Fruit fly (Drosophila melanogaster) whole organism, embryonic: Measurements from ENCODE around the gene dbe.

Experiments
- Adf1 ChIP-seq: fragments of 200-800 bp; sonication (Bioruptor generic); IDR thresholded peaks from 2 replicates; pipeline ENCODE4 v1.3.6; 2022; ENCODE audit warnings: missing biosample characterization, missing genetic modification characterization
- BEAF-32 ChIP-seq: fragments of 200-800 bp; sonication (Bioruptor generic); optimal IDR thresholded peaks from 3 replicates; lab custom pipeline; 2017; ENCODE audit warnings: missing biosample characterization, missing genetic modification characterization, mild to moderate bottlenecking, moderate library complexity, missing genetic modification reagents
- CG10979 ChIP-seq: fragments of 200-800 bp; sonication (Bioruptor generic); optimal IDR thresholded peaks from 2 replicates; lab custom pipeline; 2018; ENCODE audit warnings: missing biosample characterization, mild to moderate bottlenecking, missing genetic modification characterization, moderate library complexity
- CG1233 ChIP-seq: fragments of 200-800 bp; sonication (Bioruptor generic); optimal IDR thresholded peaks from 4 replicates; lab custom pipeline; 2018; ENCODE audit warnings: missing biosample characterization, mild to moderate bottlenecking, missing genetic modification characterization
- CG15269 ChIP-seq: fragments of 200-800 bp; sonication (Bioruptor generic); optimal IDR thresholded peaks from 2 replicates; lab custom pipeline; 2018; ENCODE audit warnings: missing biosample characterization, mild to moderate bottlenecking, missing genetic modification characterization, moderate library complexity
- CG17802 ChIP-seq: fragments of 200-800 bp; sonication (Bioruptor generic); optimal IDR thresholded peaks from 2 replicates; lab custom pipeline; 2018; ENCODE audit warnings: missing biosample characterization, mild to moderate bottlenecking, missing genetic modification characterization, moderate library complexity
- CG18599 ChIP-seq: fragments of 200-800 bp; sonication (Bioruptor generic); optimal IDR thresholded peaks from 3 replicates; lab custom pipeline; 2017; ENCODE audit warnings: missing biosample characterization, missing genetic modification characterization, mild to moderate bottlenecking, moderate library complexity, missing genetic modification reagents
- CG2875 ChIP-seq: fragments of 200-800 bp; sonication (Bioruptor generic); optimal IDR thresholded peaks from 2 replicates; lab custom pipeline; 2017; ENCODE audit warnings: missing biosample characterization, mild to moderate bottlenecking, missing genetic modification characterization, missing genetic modification reagents
- CG2889 ChIP-seq: fragments of 200-800 bp; sonication (Bioruptor generic); IDR thresholded peaks from 3 replicates; pipeline ENCODE4 v1.3.6; 2022; ENCODE audit warnings: missing biosample characterization, missing genetic modification characterization
- CG3726 ChIP-seq: fragments of 200-800 bp; sonication (Bioruptor generic); IDR thresholded peaks from 3 replicates; pipeline ENCODE4, ENCODE4 v1.3.6; 2022; ENCODE audit warnings: missing biosample characterization, missing genetic modification characterization
- CG6765 ChIP-seq: fragments of 200-800 bp; sonication (Bioruptor generic); optimal IDR thresholded peaks from 3 replicates; lab custom pipeline; 2017; ENCODE audit warnings: missing biosample characterization, mild to moderate bottlenecking, missing genetic modification characterization
- CG6854 ChIP-seq: fragments of 200-800 bp; sonication (Bioruptor generic); optimal IDR thresholded peaks from 3 replicates; lab custom pipeline; 2017; ENCODE audit warnings: missing biosample characterization, mild to moderate bottlenecking, missing genetic modification characterization
- CG7556 ChIP-seq: fragments of 200-800 bp; sonication (Bioruptor generic); optimal IDR thresholded peaks from 2 replicates; lab custom pipeline; 2017; ENCODE audit warnings: missing biosample characterization, mild to moderate bottlenecking, missing genetic modification characterization
- CG8290 ChIP-seq, 3 experiments: fragments of 200-800 bp; sonication (Bioruptor generic); optimal IDR thresholded peaks; 2 replicates each; lab custom pipeline; 2016 to 2019; ENCODE audit warnings: missing biosample characterization in 3 of 3, missing genetic modification characterization in 3 of 3, mild to moderate bottlenecking in 2 of 3, moderate library complexity in 1 of 3
- CTCF ChIP-seq: fragments of 200-800 bp; sonication (Bioruptor generic); optimal IDR thresholded peaks from 2 replicates; lab custom pipeline; 2017; ENCODE audit warnings: missing biosample characterization, mild to moderate bottlenecking, missing genetic modification characterization, moderate library complexity
- D ChIP-seq, 2 experiments: fragments of 200-800 bp in 1 of 2; fragments of >200 bp in 1 of 2; sonication (Bioruptor generic) in 1 of 2; optimal IDR thresholded peaks; 2 replicates in 1 of 2; 3 replicates in 1 of 2; lab custom pipeline; 2017; ENCODE audit warnings: mild to moderate bottlenecking in 1 of 2, missing biosample characterization in 1 of 2, missing genetic modification characterization in 1 of 2, missing genetic modification reagents in 1 of 2
- Dip3 ChIP-seq: fragments of 200-800 bp; sonication (Bioruptor generic); optimal IDR thresholded peaks from 3 replicates; lab custom pipeline; 2016; ENCODE audit warnings: missing biosample characterization, missing genetic modification characterization
- Dp ChIP-seq: fragments of 200-800 bp; sonication (Bioruptor generic); optimal IDR thresholded peaks from 2 replicates; lab custom pipeline; 2018; ENCODE audit warnings: missing biosample characterization, mild to moderate bottlenecking, missing genetic modification characterization, moderate library complexity
- Dref ChIP-seq: fragments of 200-800 bp; sonication (Bioruptor generic); IDR thresholded peaks from 2 replicates; pipeline ENCODE4 v1.3.6; 2022; ENCODE audit warnings: missing biosample characterization, missing genetic modification characterization
- E2f2 ChIP-seq: fragments of 200-800 bp; sonication (Bioruptor generic); IDR thresholded peaks from 2 replicates; pipeline ENCODE4 v1.3.6; 2022; ENCODE audit warnings: missing biosample characterization, missing genetic modification characterization
- Eip74EF ChIP-seq, 2 experiments: fragments of 200-800 bp in 1 of 2; fragments of >200 bp in 1 of 2; sonication (Bioruptor generic) in 1 of 2; optimal IDR thresholded peaks; 2 replicates each; lab custom pipeline; 2017 to 2019; ENCODE audit warnings: missing biosample characterization in 2 of 2, missing genetic modification characterization in 2 of 2, mild to moderate bottlenecking in 1 of 2, moderate library complexity in 1 of 2
- Ets97D ChIP-seq: fragments of 200-800 bp; sonication (Bioruptor generic); optimal IDR thresholded peaks from 3 replicates; lab custom pipeline; 2016; ENCODE audit warnings: missing biosample characterization, missing genetic modification characterization
- Fer3 ChIP-seq: fragments of 200-800 bp; sonication (Bioruptor generic); optimal IDR thresholded peaks from 2 replicates; lab custom pipeline; 2018; ENCODE audit warnings: missing biosample characterization, mild to moderate bottlenecking, missing genetic modification characterization, moderate library complexity
- HmgZ ChIP-seq: fragments of 200-800 bp; sonication (Bioruptor generic); optimal IDR thresholded peaks from 2 replicates; lab custom pipeline; 2018; ENCODE audit warnings: missing biosample characterization, mild to moderate bottlenecking, missing genetic modification characterization
- Myb ChIP-seq: fragments of 200-800 bp; sonication (Bioruptor generic); optimal IDR thresholded peaks from 2 replicates; lab custom pipeline; 2016; ENCODE audit warnings: missing biosample characterization, missing genetic modification characterization
- Ravus ChIP-seq: fragments of 200-800 bp; sonication (Bioruptor generic); IDR thresholded peaks from 2 replicates; pipeline ENCODE4 v1.3.6; 2022; ENCODE audit warnings: missing biosample characterization, missing genetic modification characterization
- Sry-β ChIP-seq: fragments of 200-800 bp; sonication (Bioruptor generic); optimal IDR thresholded peaks from 2 replicates; lab custom pipeline; 2018; ENCODE audit warnings: missing biosample characterization, mild to moderate bottlenecking, missing genetic modification characterization, moderate library complexity
- Stat92E ChIP-seq, 3 experiments: fragments of >200 bp in 2 of 3; fragments of 200-800 bp in 1 of 3; sonication (Bioruptor generic) in 1 of 3; optimal IDR thresholded peaks; 2 replicates each; lab custom pipeline; 2017 to 2019; ENCODE audit warnings: missing biosample characterization in 3 of 3, missing genetic modification characterization in 3 of 3, mild to moderate bottlenecking in 1 of 3, moderate library complexity in 1 of 3
- TFAM ChIP-seq: fragments of 200-800 bp; sonication (Bioruptor generic); optimal IDR thresholded peaks from 2 replicates; lab custom pipeline; 2017; ENCODE audit warnings: missing biosample characterization, missing genetic modification characterization, inconsistent platforms
- bigmax ChIP-seq: fragments of 200-800 bp; sonication (Bioruptor generic); optimal IDR thresholded peaks from 2 replicates; lab custom pipeline; 2018; ENCODE audit warnings: missing biosample characterization, mild to moderate bottlenecking, missing genetic modification characterization
- bsh ChIP-seq, 2 experiments: fragments of 200-800 bp; sonication (Bioruptor generic); optimal IDR thresholded peaks; 2 replicates each; lab custom pipeline; 2017 to 2018; ENCODE audit warnings: mild to moderate bottlenecking in 2 of 2, missing biosample characterization in 2 of 2, missing genetic modification characterization in 2 of 2, moderate library complexity in 1 of 2
- cwo ChIP-seq: fragments of 200-800 bp; sonication (Bioruptor generic); optimal IDR thresholded peaks from 3 replicates; lab custom pipeline; 2017; ENCODE audit warnings: missing biosample characterization, missing genetic modification characterization, mild to moderate bottlenecking, moderate library complexity, missing genetic modification reagents
- dan ChIP-seq: fragments of 200-800 bp; sonication (Bioruptor generic); IDR thresholded peaks from 2 replicates; pipeline ENCODE4 v1.3.6; 2022; ENCODE audit warnings: missing biosample characterization, missing genetic modification characterization
- dmrt11E ChIP-seq: fragments of 200-800 bp; sonication (Bioruptor generic); optimal IDR thresholded peaks from 3 replicates; lab custom pipeline; 2018; ENCODE audit warnings: missing biosample characterization, mild to moderate bottlenecking, missing genetic modification characterization, moderate library complexity
- esg ChIP-seq: fragments of 200-800 bp; sonication (Bioruptor generic); conservative IDR thresholded peaks from 2 replicates; pipeline ENCODE4 v1.3.6; 2022; ENCODE audit warnings: missing biosample characterization, missing genetic modification characterization
- gcm2 ChIP-seq: fragments of 200-800 bp; sonication (Bioruptor generic); optimal IDR thresholded peaks from 2 replicates; lab custom pipeline; 2016; ENCODE audit warnings: missing biosample characterization, missing genetic modification characterization
- hbn ChIP-seq: fragments of 200-800 bp; sonication (Bioruptor generic); IDR thresholded peaks from 2 replicates; pipeline ENCODE4 v1.3.6; 2022; ENCODE audit warnings: missing biosample characterization, missing genetic modification characterization; ENCODE audit not compliant: partially characterized antibody
- insv ChIP-seq, 2 experiments: fragments of 200-800 bp; sonication (Bioruptor generic); optimal IDR thresholded peaks; 3 replicates each; lab custom pipeline; 2016 to 2018; ENCODE audit warnings: missing biosample characterization in 2 of 2, missing genetic modification characterization in 2 of 2
- kah ChIP-seq: fragments of 200-800 bp; sonication (Bioruptor generic); optimal IDR thresholded peaks from 2 replicates; lab custom pipeline; 2018; ENCODE audit warnings: missing biosample characterization, mild to moderate bottlenecking, missing genetic modification characterization
- kay ChIP-seq: fragments of 200-800 bp; sonication (Bioruptor generic); optimal IDR thresholded peaks from 2 replicates; lab custom pipeline; 2016; ENCODE audit warnings: missing biosample characterization, missing genetic modification characterization
- lov ChIP-seq, 2 experiments: fragments of 200-800 bp in 1 of 2; fragments of >200 bp in 1 of 2; sonication (Bioruptor generic) in 1 of 2; IDR thresholded peaks in 1 of 2; optimal IDR thresholded peaks in 1 of 2; 2 replicates in 1 of 2; 3 replicates in 1 of 2; pipeline versions ENCODE4 v1.3.6 to Lab custom; 2017 to 2022; ENCODE audit warnings: missing biosample characterization in 1 of 2, missing genetic modification characterization in 1 of 2
- mirr ChIP-seq: fragments of 200-800 bp; sonication (Bioruptor generic); optimal IDR thresholded peaks from 3 replicates; lab custom pipeline; 2018; ENCODE audit warnings: missing biosample characterization, mild to moderate bottlenecking, missing genetic modification characterization
- oc ChIP-seq: fragments of 200-800 bp; sonication (Bioruptor generic); optimal IDR thresholded peaks from 2 replicates; lab custom pipeline; 2018; ENCODE audit warnings: missing biosample characterization, mild to moderate bottlenecking, missing genetic modification characterization, moderate library complexity
- sd ChIP-seq: fragments of 200-800 bp; sonication (Bioruptor generic); optimal IDR thresholded peaks from 3 replicates; lab custom pipeline; 2018; ENCODE audit warnings: missing biosample characterization, mild to moderate bottlenecking, missing genetic modification characterization, moderate library complexity
- sisA ChIP-seq: fragments of 200-800 bp; sonication (Bioruptor generic); IDR thresholded peaks from 2 replicates; pipeline ENCODE4 v1.3.6; 2022; ENCODE audit warnings: missing biosample characterization, missing genetic modification characterization
- so ChIP-seq: fragments of 200-800 bp; sonication (Bioruptor generic); IDR thresholded peaks from 3 replicates; pipeline ENCODE4 v1.3.6; 2022; ENCODE audit warnings: missing biosample characterization, missing genetic modification characterization
- sqz ChIP-seq: fragments of 200-800 bp; sonication (Bioruptor generic); optimal IDR thresholded peaks from 3 replicates; lab custom pipeline; 2018; ENCODE audit warnings: missing biosample characterization, mild to moderate bottlenecking, missing genetic modification characterization
- tgo ChIP-seq: fragments of 200-800 bp; sonication (Bioruptor generic); IDR thresholded peaks from 3 replicates; pipeline ENCODE4 v1.3.6; 2022; ENCODE audit warnings: missing biosample characterization, missing genetic modification characterization
- zfh2 ChIP-seq: fragments of 200-800 bp; sonication (Bioruptor generic); optimal IDR thresholded peaks from 2 replicates; lab custom pipeline; 2016; ENCODE audit warnings: missing biosample characterization, missing genetic modification characterization

The dbe gene

dm6 chr2L:889799-890198 is 20.1 kb upstream of the dbe start (continued):
- TF ChIP-seq Fer3 (tag; lab: Kevin White, UChicago), result no peak
- TF ChIP-seq CG2875, result no peak
- 0 out of 3 replicates have a peak, but pooled peaks have one; percentile 35 for TF ChIP-seq CG3726 (GFP tag; lab: Robert Waterston, UW)
- TF ChIP-seq CG17802, result no peak
- no peak for TF ChIP-seq CG6854 (GFP tag; lab: Kevin White, UChicago)
- no peak for TF ChIP-seq dan (GFP tag; lab: Robert Waterston, UW)
- TF ChIP-seq insv (GFP tag; optimal IDR thresholded peaks at IDR 0.05; lab: Kevin White, UChicago), result no peak
- no peak for TF ChIP-seq Ravus
- no peak for TF ChIP-seq cwo (GFP tag; lab: Kevin White, UChicago)
- no peak for TF ChIP-seq Ets97D
- TF ChIP-seq oc (tag; lab: Kevin White, UChicago), result no peak
- no peak for TF ChIP-seq Adf1
- TF ChIP-seq dmrt11E (tag; lab: Kevin White, UChicago), result no peak
- TF ChIP-seq sisA (GFP tag; lab: Robert Waterston, UW), result peak; percentile 57
- TF ChIP-seq Sry-β (GFP tag; lab: Kevin White, UChicago), result no peak
- no peak for TF ChIP-seq D (optimal IDR thresholded peaks at IDR 0.05; lab: Kevin White, UChicago)
- TF ChIP-seq D (GFP tag; optimal IDR thresholded peaks at IDR 0.05; lab: Kevin White, UChicago), result no peak
- TF ChIP-seq Myb (GFP tag; lab: Kevin White, UChicago), result no peak
- TF ChIP-seq mirr (GFP tag; lab: Kevin White, UChicago), result no peak
- TF ChIP-seq bsh (GFP tag; optimal IDR thresholded peaks at IDR 0.05; lab: Kevin White, UChicago), result no peak
- TF ChIP-seq CG6765 (GFP tag; lab: Kevin White, UChicago), result no peak
- no peak for TF ChIP-seq CG8290 (GFP tag; optimal IDR thresholded peaks at IDR 0.05; lab: Kevin White, UChicago)
- TF ChIP-seq CG8290 (tag; optimal IDR thresholded peaks at IDR 0.05; lab: Kevin White, UChicago), result peak in 1 of 2 experiments; percentile 33
- TF ChIP-seq Dref (GFP tag; lab: Robert Waterston, UW), result no peak
- no peak for TF ChIP-seq TFAM (GFP tag; lab: Kevin White, UChicago)
- TF ChIP-seq kah (GFP tag; lab: Kevin White, UChicago), result no peak
- no peak for TF ChIP-seq CG10979
- no peak for TF ChIP-seq lov (optimal IDR thresholded peaks at IDR 0.05; lab: Kevin White, UChicago)
- TF ChIP-seq lov (GFP tag; IDR thresholded peaks at IDR 0.05; lab: Robert Waterston, UW), result no peak
- TF ChIP-seq CG15269, result peak; percentile 54
- no peak for TF ChIP-seq Stat92E (GFP tag; optimal IDR thresholded peaks at IDR 0.05; lab: Kevin White, UChicago)
- TF ChIP-seq E2f2 (GFP tag; lab: Robert Waterston, UW), result peak; percentile 35; the same call in 1 of the 2 replicates
- TF ChIP-seq so, result no peak
- peak; percentile 40 for TF ChIP-seq CG18599 (GFP tag; lab: Kevin White, UChicago)
- TF ChIP-seq hbn, result no peak
- peak; percentile 60; the same call in 1 of the 2 replicates for TF ChIP-seq esg
- TF ChIP-seq CG2889, result peak; percentile 40; the same call in 1 of the 3 replicates
- peak; percentile 19 for TF ChIP-seq sd (tag; lab: Kevin White, UChicago)
- TF ChIP-seq tgo (GFP tag; lab: Robert Waterston, UW), result peak; percentile 43; the same call in 2 of the 3 replicates
- no peak for TF ChIP-seq BEAF-32 (GFP tag; lab: Kevin White, UChicago)
- TF ChIP-seq zfh2 (GFP tag; lab: Kevin White, UChicago), result no peak
- no peak for TF ChIP-seq sqz (GFP tag; lab: Kevin White, UChicago)
- TF ChIP-seq Dip3 (GFP tag; lab: Kevin White, UChicago), result no peak
- TF ChIP-seq bigmax, result no peak
- no peak for TF ChIP-seq Dp (GFP tag; lab: Kevin White, UChicago)
- no peak for TF ChIP-seq gcm2 (GFP tag; lab: Kevin White, UChicago)
- TF ChIP-seq HmgZ (tag; lab: Kevin White, UChicago), result no peak
- no peak for TF ChIP-seq kay (GFP tag; lab: Kevin White, UChicago)
- no peak for TF ChIP-seq CTCF (GFP tag; lab: Kevin White, UChicago)
- TF ChIP-seq CG7556 (GFP tag; lab: Kevin White, UChicago), result peak; percentile 11
- TF ChIP-seq Eip74EF (GFP tag; optimal IDR thresholded peaks at IDR 0.05; lab: Kevin White, UChicago), result no peak
- no peak for TF ChIP-seq CG1233
